Worm (Caenorhabditis elegans) whole organism, L3 larva: ENCODE data around the gene srz-94.

Experiments
- ceh-16 ChIP-seq: sonication (generic microtip); optimal IDR thresholded peaks from 2 replicates; lab custom pipeline; 2017; ENCODE audit warnings: missing biosample characterization, missing genetic modification characterization
- ceh-82 ChIP-seq: fragments of 150-350 bp; optimal IDR thresholded peaks from 2 replicates; lab custom pipeline; 2014; ENCODE audit warnings: missing biosample characterization, missing genetic modification characterization
- egl-5 ChIP-seq: fragments of 150-350 bp; optimal IDR thresholded peaks from 2 replicates; lab custom pipeline; 2017; ENCODE audit warnings: missing biosample characterization, missing genetic modification reagents, missing genetic modification characterization, inconsistent platforms
- elt-2 ChIP-seq: sonication (generic microtip); optimal IDR thresholded peaks from 2 replicates; lab custom pipeline; 2016; ENCODE audit warnings: missing genetic modification reagents, mild to moderate bottlenecking, missing genetic modification characterization, missing compliant biosample characterization
- lin-15B ChIP-seq: fragments of 150-350 bp; optimal IDR thresholded peaks from 2 replicates; lab custom pipeline; 2014; ENCODE audit warnings: missing biosample characterization, missing genetic modification characterization
- mml-1 ChIP-seq: fragments of 150-350 bp; sonication (generic microtip); optimal IDR thresholded peaks from 3 replicates; lab custom pipeline; 2014; ENCODE audit warnings: missing biosample characterization, missing genetic modification characterization
- nhr-11 ChIP-seq: fragments of 150-350 bp; optimal IDR thresholded peaks from 2 replicates; lab custom pipeline; 2014; ENCODE audit warnings: missing biosample characterization, missing genetic modification characterization
- nhr-12 ChIP-seq: fragments of 150-350 bp; optimal IDR thresholded peaks from 2 replicates; lab custom pipeline; 2014; ENCODE audit warnings: missing biosample characterization, missing genetic modification characterization
- nhr-23 ChIP-seq: fragments of 150-350 bp; optimal IDR thresholded peaks from 2 replicates; lab custom pipeline; 2014; ENCODE audit warnings: missing biosample characterization, missing genetic modification reagents, missing genetic modification characterization
- pha-4 ChIP-seq: fragments of 150-350 bp; optimal IDR thresholded peaks from 2 replicates; lab custom pipeline; 2014; ENCODE audit warnings: missing biosample characterization, missing genetic modification reagents, missing genetic modification characterization
- sea-2 ChIP-seq: fragments of 150-350 bp; sonication (generic microtip); optimal IDR thresholded peaks from 4 replicates; lab custom pipeline; 2014; ENCODE audit warnings: missing biosample characterization, missing genetic modification reagents, missing genetic modification characterization
- unc-62 ChIP-seq: fragments of 150-350 bp; sonication (generic microtip); optimal IDR thresholded peaks from 4 replicates; lab custom pipeline; 2014; ENCODE audit warnings: missing biosample characterization, missing genetic modification reagents, missing genetic modification characterization
- zag-1 ChIP-seq: fragments of 150-350 bp; optimal IDR thresholded peaks from 2 replicates; lab custom pipeline; 2014; ENCODE audit warnings: missing biosample characterization, missing genetic modification characterization

ce11 chrV:17035850-17036249 lies at the start of gene srz-94:
- TF ChIP-seq nhr-23 (tag; lab: Kevin White, UChicago), result no peak
- no peak for TF ChIP-seq pha-4 (tag; lab: Kevin White, UChicago)
- TF ChIP-seq nhr-11 (tag; lab: Kevin White, UChicago), result no peak
- TF ChIP-seq elt-2, result no peak
- TF ChIP-seq ceh-82 (tag; lab: Kevin White, UChicago), result no peak
- no peak for TF ChIP-seq unc-62 (GFP tag; lab: Kevin White, UChicago)
- TF ChIP-seq zag-1, result no peak
- no peak for TF ChIP-seq sea-2 (GFP tag; lab: Kevin White, UChicago)
- TF ChIP-seq lin-15B (tag; lab: Kevin White, UChicago), result no peak
- no peak for TF ChIP-seq egl-5 (tag; lab: Kevin White, UChicago)
- no peak for TF ChIP-seq ceh-16 (tag; lab: Kevin White, UChicago)
- no peak for TF ChIP-seq nhr-12
- TF ChIP-seq mml-1, result no peak
